Fruit fly (Drosophila melanogaster) whole organism, wandering third instar larva: ENCODE data around the gene RluA-2.
A peak's percentile ranks its signal among the peaks of the same experiment; 100 is the strongest.

Source experiments
- Abd-B ChIP-seq: fragments of >200 bp; optimal IDR thresholded peaks from 2 replicates; lab custom pipeline; 2017; ENCODE audit warnings: missing biosample characterization, missing genetic modification characterization
- CG9705 ChIP-seq: fragments of 200-800 bp; sonication (Bioruptor generic); optimal IDR thresholded peaks from 2 replicates; lab custom pipeline; 2018; ENCODE audit warnings: missing biosample characterization, mild to moderate bottlenecking, missing genetic modification characterization
- CrebA ChIP-seq: fragments of 200-800 bp; sonication (Bioruptor generic); optimal IDR thresholded peaks from 2 replicates; lab custom pipeline; 2016; ENCODE audit warnings: missing biosample characterization, mild to moderate bottlenecking, missing genetic modification characterization, borderline replicate concordance
- Dfd ChIP-seq: fragments of >200 bp; optimal IDR thresholded peaks from 2 replicates; lab custom pipeline; 2017; ENCODE audit warnings: missing biosample characterization, missing genetic modification characterization
- Dif ChIP-seq: fragments of 200-275, 200-300 bp; sonication (Bioruptor generic); optimal IDR thresholded peaks from 2 replicates; lab custom pipeline; 2018; ENCODE audit warnings: missing biosample characterization, missing genetic modification characterization; ENCODE audit not compliant: partially characterized antibody
- GATAd ChIP-seq: sonication (Bioruptor generic); optimal IDR thresholded peaks from 2 replicates; lab custom pipeline; 2016; ENCODE audit warnings: missing biosample characterization, missing genetic modification characterization
- HLH106 ChIP-seq: fragments of 200-800 bp; optimal IDR thresholded peaks from 3 replicates; lab custom pipeline; 2019; ENCODE audit warnings: missing biosample characterization, mild to moderate bottlenecking, missing genetic modification characterization, moderate library complexity
- Hnf4 ChIP-seq: fragments of 200-800 bp; sonication (Bioruptor generic); optimal IDR thresholded peaks from 2 replicates; lab custom pipeline; 2016; ENCODE audit warnings: missing biosample characterization, mild to moderate bottlenecking, missing genetic modification characterization
- Hr78 ChIP-seq: fragments of >200 bp; optimal IDR thresholded peaks from 2 replicates; lab custom pipeline; 2017; ENCODE audit warnings: missing biosample characterization, missing genetic modification characterization
- Hr83 ChIP-seq: fragments of 200-300 bp; sonication (Bioruptor generic); optimal IDR thresholded peaks from 2 replicates; lab custom pipeline; 2016; ENCODE audit warnings: missing biosample characterization, mild to moderate bottlenecking, missing genetic modification characterization, moderate library complexity; ENCODE audit not compliant: poor library complexity, severe bottlenecking
- Jra ChIP-seq: sonication (Bioruptor generic); optimal IDR thresholded peaks from 2 replicates; lab custom pipeline; 2016; ENCODE audit warnings: missing biosample characterization, missing genetic modification characterization
- Mio ChIP-seq: sonication (Bioruptor generic); optimal IDR thresholded peaks from 2 replicates; lab custom pipeline; 2016; ENCODE audit warnings: missing biosample characterization, missing genetic modification characterization
- Myc ChIP-seq: fragments of >200 bp; optimal IDR thresholded peaks from 2 replicates; lab custom pipeline; 2017
- OdsH ChIP-seq: fragments of 200-800 bp; sonication (Bioruptor generic); optimal IDR thresholded peaks from 2 replicates; lab custom pipeline; 2016; ENCODE audit warnings: missing biosample characterization, mild to moderate bottlenecking, missing genetic modification characterization
- Rel ChIP-seq, 2 experiments: fragments of 200-800 bp; sonication (Bioruptor generic) in 1 of 2; optimal IDR thresholded peaks; 2 replicates in 1 of 2; 3 replicates in 1 of 2; lab custom pipeline; 2016 to 2019; ENCODE audit warnings: mild to moderate bottlenecking in 2 of 2, missing biosample characterization in 2 of 2, missing genetic modification characterization in 2 of 2, moderate library complexity in 1 of 2
- Sp1 ChIP-seq: fragments of 200-800 bp; sonication (Bioruptor generic); optimal IDR thresholded peaks from 3 replicates; lab custom pipeline; 2019; ENCODE audit warnings: missing biosample characterization, mild to moderate bottlenecking, missing genetic modification characterization, moderate library complexity
- Vsx2 ChIP-seq: fragments of 200-300, 225-300 bp; sonication (Bioruptor generic); optimal IDR thresholded peaks from 2 replicates; lab custom pipeline; 2018; ENCODE audit warnings: missing biosample characterization, missing genetic modification characterization; ENCODE audit not compliant: partially characterized antibody
- br ChIP-seq: fragments of 200-800 bp; sonication (Bioruptor generic); optimal IDR thresholded peaks from 2 replicates; lab custom pipeline; 2016; ENCODE audit warnings: missing biosample characterization, missing genetic modification characterization
- brk ChIP-seq: fragments of 200-800 bp; sonication (Bioruptor generic); optimal IDR thresholded peaks from 2 replicates; lab custom pipeline; 2016; ENCODE audit warnings: missing biosample characterization, mild to moderate bottlenecking, missing genetic modification characterization
- dl ChIP-seq, 2 experiments: fragments of 175-275, 200-275 bp in 1 of 2; fragments of 200-275 bp in 1 of 2; sonication (Bioruptor generic); optimal IDR thresholded peaks; lab custom pipeline; 2018; ENCODE audit warnings: mild to moderate bottlenecking in 2 of 2, missing biosample characterization in 2 of 2, missing genetic modification characterization in 2 of 2, moderate library complexity in 2 of 2; ENCODE audit not compliant: partially characterized antibody in 2 of 2, insufficient read depth in 1 of 2
- dmrt93B ChIP-seq: fragments of 200-800 bp; sonication (Bioruptor generic); optimal IDR thresholded peaks from 2 replicates; lab custom pipeline; 2018; ENCODE audit warnings: missing biosample characterization, mild to moderate bottlenecking, missing genetic modification characterization
- dsf ChIP-seq: sonication (Bioruptor generic); optimal IDR thresholded peaks from 2 replicates; lab custom pipeline; 2016; ENCODE audit warnings: missing biosample characterization, missing genetic modification characterization, borderline replicate concordance
- ey ChIP-seq: fragments of 200-800 bp; sonication (Bioruptor generic); optimal IDR thresholded peaks from 2 replicates; lab custom pipeline; 2016; ENCODE audit warnings: missing biosample characterization, missing genetic modification characterization
- foxo ChIP-seq, 2 experiments: fragments of 200-800 bp; sonication (Bioruptor generic); optimal IDR thresholded peaks; 2 replicates in 1 of 2; 3 replicates in 1 of 2; lab custom pipeline; 2016 to 2017; ENCODE audit warnings: missing biosample characterization in 2 of 2, missing genetic modification characterization in 2 of 2
- fru ChIP-seq: fragments of 200-800 bp; sonication (Bioruptor generic); optimal IDR thresholded peaks from 3 replicates; lab custom pipeline; 2016; ENCODE audit warnings: missing biosample characterization, mild to moderate bottlenecking, missing genetic modification characterization
- h ChIP-seq: fragments of 200-800 bp; sonication (Bioruptor generic); optimal IDR thresholded peaks from 3 replicates; lab custom pipeline; 2016; ENCODE audit warnings: missing biosample characterization, mild to moderate bottlenecking, missing genetic modification characterization
- lola ChIP-seq: fragments of >200 bp; optimal IDR thresholded peaks from 2 replicates; lab custom pipeline; 2017; ENCODE audit warnings: missing biosample characterization, missing genetic modification characterization
- psq ChIP-seq: fragments of 200-800 bp; sonication (Bioruptor generic); optimal IDR thresholded peaks from 3 replicates; lab custom pipeline; 2017; ENCODE audit warnings: missing biosample characterization, mild to moderate bottlenecking, missing genetic modification characterization, moderate library complexity
- rgr ChIP-seq: fragments of 200-800 bp; sonication (Bioruptor generic); optimal IDR thresholded peaks from 3 replicates; lab custom pipeline; 2016; ENCODE audit warnings: missing biosample characterization, mild to moderate bottlenecking, missing genetic modification characterization
- sv ChIP-seq: fragments of 200-800 bp; sonication (Bioruptor generic); optimal IDR thresholded peaks from 3 replicates; lab custom pipeline; 2016; ENCODE audit warnings: missing biosample characterization, missing genetic modification characterization
- tai ChIP-seq: sonication (Bioruptor generic); optimal IDR thresholded peaks from 2 replicates; lab custom pipeline; 2016; ENCODE audit warnings: missing biosample characterization, missing genetic modification characterization
- usp ChIP-seq: fragments of >200 bp; optimal IDR thresholded peaks from 2 replicates; lab custom pipeline; 2017; ENCODE audit warnings: missing biosample characterization, missing genetic modification characterization
- woc ChIP-seq: sonication (Bioruptor generic); optimal IDR thresholded peaks from 2 replicates; lab custom pipeline; 2016; ENCODE audit warnings: missing biosample characterization, mild to moderate bottlenecking, missing genetic modification characterization

Gene RluA-2

dm6 chr2L:10522174-10522893, 45.5 kb downstream of the RluA-2 start:
- TF ChIP-seq OdsH (no peak), Hr78 (GFP tag; lab: Kevin White, UChicago) (no peak), Mio (no peak), Hr83 (no peak), h (GFP tag; lab: Kevin White, UChicago) (no peak), Rel (GFP tag; optimal IDR thresholded peaks at IDR 0.05; lab: Kevin White, UChicago) (no peak), Rel (tag; optimal IDR thresholded peaks at IDR 0.05; lab: Kevin White, UChicago) (no peak), woc (GFP tag; lab: Kevin White, UChicago) (no peak), rgr (GFP tag; lab: Kevin White, UChicago) (no peak), psq (no peak), Abd-B (GFP tag; lab: Kevin White, UChicago) (no peak), Sp1 (GFP tag; lab: Kevin White, UChicago) (no peak), HLH106 (tag; lab: Kevin White, UChicago) (no peak), dsf (GFP tag; lab: Kevin White, UChicago) (no peak), ey (no peak), CG9705 (GFP tag; lab: Kevin White, UChicago) (no peak)
- TF ChIP-seq, all 38 proteins: peak for 0

- TF ChIP-seq Hr78 (GFP tag; lab: Kevin White, UChicago) (no peak), dmrt93B (GFP tag; lab: Kevin White, UChicago) (peak; percentile 11), sv (GFP tag; lab: Kevin White, UChicago) (peak; percentile 61), CrebA (no peak), Dfd (GFP tag; lab: Kevin White, UChicago) (peak; percentile 11), br (GFP tag; lab: Kevin White, UChicago) (peak; percentile 22), ey (peak; percentile 20), foxo (GFP tag; optimal IDR thresholded peaks at IDR 0.05; lab: Kevin White, UChicago) (peak in 1 of 2 experiments; percentile 62), Abd-B (GFP tag; lab: Kevin White, UChicago) (no peak), psq (peak; percentile 37), lola (GFP tag; lab: Kevin White, UChicago) (no peak), usp (GFP tag; lab: Kevin White, UChicago) (no peak), Hnf4 (peak; percentile 23), HLH106 (tag; lab: Kevin White, UChicago) (peak; percentile 58), OdsH (peak; percentile 46), fru (peak; percentile 63), GATAd (GFP tag; lab: Kevin White, UChicago) (no peak), dsf (GFP tag; lab: Kevin White, UChicago) (no peak), Mio (no peak), rgr (GFP tag; lab: Kevin White, UChicago) (peak; percentile 45), dl (GFP tag; optimal IDR thresholded peaks at IDR 0.05; lab: Kevin White, UChicago; ENCODE audit: insufficient read depth in 1 of 2, partially characterized antibody in 2 of 2) (no peak), h (GFP tag; lab: Kevin White, UChicago) (peak; percentile 44), Dif (no peak), brk (no peak), CG9705 (GFP tag; lab: Kevin White, UChicago) (no peak), tai (no peak), Sp1 (GFP tag; lab: Kevin White, UChicago) (peak; percentile 42), Hr83 (no peak), Jra (peak; percentile 5)
Observed at dm6 chr2L:10526953-10527584, 50.2 kb downstream of the RluA-2 start, which contains the start of gene Lip4. Gene Lip4 (plus strand): TSS chr2L:10527572.

dm6 chr2L:10528984-10529383, 52.1 kb downstream of the RluA-2 start:
- TF ChIP-seq dl (GFP tag; optimal IDR thresholded peaks at IDR 0.05; lab: Kevin White, UChicago; ENCODE audit: insufficient read depth in 1 of 2, partially characterized antibody in 2 of 2) (no peak), Rel (GFP tag; optimal IDR thresholded peaks at IDR 0.05; lab: Kevin White, UChicago) (no peak), Rel (tag; optimal IDR thresholded peaks at IDR 0.05; lab: Kevin White, UChicago) (peak; percentile 90), CrebA (peak; percentile 1)

- no peak for TF ChIP-seq foxo (GFP tag; optimal IDR thresholded peaks at IDR 0.05; lab: Kevin White, UChicago)
- no peak for TF ChIP-seq dmrt93B (GFP tag; lab: Kevin White, UChicago)
- no peak for TF ChIP-seq h (GFP tag; lab: Kevin White, UChicago)
- TF ChIP-seq Vsx2 (GFP tag; lab: Kevin White, UChicago): no peak
- TF ChIP-seq Jra: no peak
- TF ChIP-seq Dif: no peak
- no peak for TF ChIP-seq lola (GFP tag; lab: Kevin White, UChicago)
- TF ChIP-seq brk: no peak
- TF ChIP-seq Myc (lab: Kevin White, UChicago): no peak
- no peak for TF ChIP-seq CG9705 (GFP tag; lab: Kevin White, UChicago)
- no peak for TF ChIP-seq HLH106 (tag; lab: Kevin White, UChicago)
- no peak for TF ChIP-seq woc (GFP tag; lab: Kevin White, UChicago)
- TF ChIP-seq Hnf4: no peak
- TF ChIP-seq, all 38 proteins: peak for 0
Observed at dm6 chr2L:10530089-10530488, 53.2 kb downstream of the RluA-2 start.
